Fruit fly (Drosophila melanogaster): Measurements from ENCODE around the gene Vps16B.

Gene Vps16B

dm6 chr3R:29782367-29782766 lies 33.9 kb downstream of the Vps16B start (continued):
- TF ChIP-seq fd102C (GFP tag; optimal IDR thresholded peaks at IDR 0.05) (no peak), Nf-YC (tag; optimal IDR thresholded peaks at IDR 0.05) (peak; percentile 42), CG2202 (tag; optimal IDR thresholded peaks at IDR 0.05) (no peak), Kr (GFP tag; optimal IDR thresholded peaks at IDR 0.05) (no peak), CG7556 (GFP tag; optimal IDR thresholded peaks at IDR 0.05) (no peak), Opbp (GFP tag; IDR thresholded peaks at IDR 0.05; ENCODE audit: partially characterized antibody) (peak; percentile 29; the same call in 2 of the 3 replicates), BEAF-32 (GFP tag; optimal IDR thresholded peaks at IDR 0.05) (no peak), CG7745 (tag; optimal IDR thresholded peaks at IDR 0.05) (no peak), CG30431 (GFP tag; optimal IDR thresholded peaks at IDR 0.05) (no peak), CG11093 (GFP tag; IDR thresholded peaks at IDR 0.05) (no peak), CG13296 (GFP tag; optimal IDR thresholded peaks at IDR 0.05) (peak; percentile 50), NC2α (GFP tag; optimal IDR thresholded peaks at IDR 0.05) (no peak), CG8290 (GFP tag; optimal IDR thresholded peaks at IDR 0.05) (no peak), CG8290 (tag; optimal IDR thresholded peaks at IDR 0.05) (peak in 1 of 2 experiments; percentile 61), Optix (GFP tag; IDR thresholded peaks at IDR 0.05) (no peak), B-H1 (GFP tag; IDR thresholded peaks at IDR 0.05) (no peak; the same call in 2 of the 3 replicates), Mad (GFP tag; optimal IDR thresholded peaks at IDR 0.05) (no peak), CG33213 (GFP tag; optimal IDR thresholded peaks at IDR 0.05) (no peak), CG8089 (GFP tag; optimal IDR thresholded peaks at IDR 0.05) (no peak), Lpt (GFP tag; optimal IDR thresholded peaks at IDR 0.05) (no peak), CrebB (tag; optimal IDR thresholded peaks at IDR 0.05) (peak; percentile 47), CG18262 (tag; optimal IDR thresholded peaks at IDR 0.05) (no peak)

dm6 chr3R:29781874-29782273 lies 34.4 kb downstream of the Vps16B start:
- TF ChIP-seq twi (tag; optimal IDR thresholded peaks at IDR 0.05) (peak; percentile 23), ara (GFP tag; IDR thresholded peaks at IDR 0.05) (0 out of 2 replicates have a peak, but pooled peaks have one; percentile 28), CG32772 (GFP tag; IDR thresholded peaks at IDR 0.05) (peak; percentile 20; the same call in 1 of the 2 replicates), GATAe (GFP tag; conservative IDR thresholded peaks at IDR 0.05) (peak; percentile 20), MESR4 (GFP tag; optimal IDR thresholded peaks at IDR 0.05) (no peak), Sox100B (GFP tag; optimal IDR thresholded peaks at IDR 0.05) (peak; percentile 2), Rfx (GFP tag; IDR thresholded peaks at IDR 0.05) (no peak), Tbp (GFP tag; optimal IDR thresholded peaks at IDR 0.05) (no peak), CG2116 (GFP tag; optimal IDR thresholded peaks at IDR 0.05) (no peak), ato (GFP tag; IDR thresholded peaks at IDR 0.05; ENCODE audit: partially characterized antibody) (no peak), Hr78 (GFP tag; optimal IDR thresholded peaks at IDR 0.05) (peak in 1 of 2 experiments; percentile 56), lab (GFP tag; optimal IDR thresholded peaks at IDR 0.05) (peak; percentile 0), ftz-f1 (GFP tag; optimal IDR thresholded peaks at IDR 0.05) (peak; percentile 47), Med (GFP tag) (peak; percentile 86), Eip74EF (GFP tag; optimal IDR thresholded peaks at IDR 0.05) (no peak), NFAT (GFP tag; IDR thresholded peaks at IDR 0.05) (0 out of 2 replicates have a peak, but pooled peaks have one; percentile 11), CG30020 (tag; optimal IDR thresholded peaks at IDR 0.05) (no peak), Kr (GFP tag; optimal IDR thresholded peaks at IDR 0.05) (no peak), Deaf1 (tag; optimal IDR thresholded peaks at IDR 0.05) (no peak), sob (GFP tag; IDR thresholded peaks at IDR 0.05) (0 out of 2 replicates have a peak, but pooled peaks have one; percentile 8), sd (tag; optimal IDR thresholded peaks at IDR 0.05) (peak; percentile 10), sug (tag; optimal IDR thresholded peaks at IDR 0.05) (peak; percentile 67), croc (GFP tag; conservative IDR thresholded peaks at IDR 0.05) (no peak), pros (GFP tag; optimal IDR thresholded peaks at IDR 0.05) (peak; percentile 3), ci (GFP tag; IDR thresholded peaks at IDR 0.05) (0 out of 3 replicates have a peak, but pooled peaks have one; percentile 40), Atf3 (GFP tag; optimal IDR thresholded peaks at IDR 0.05) (no peak), CG15601 (tag; optimal IDR thresholded peaks at IDR 0.05) (peak; percentile 91), lmd (GFP tag; IDR thresholded peaks at IDR 0.05) (no peak), grn (GFP tag; optimal IDR thresholded peaks at IDR 0.05) (peak; percentile 58), vvl (GFP tag; IDR thresholded peaks at IDR 0.05) (0 out of 2 replicates have a peak, but pooled peaks have one; percentile 8)

Data from whole organism, embryonic.